Fruit fly (Drosophila melanogaster) whole organism, embryonic: ENCODE measurements around the gene CG16956.
A peak's percentile ranks its signal among the peaks of the same experiment; 100 is the strongest.

Experiments
- B-H2 ChIP-seq: fragments of 200-800 bp; sonication (Bioruptor generic); optimal IDR thresholded peaks from 2 replicates; lab custom pipeline; 2018; ENCODE audit warnings: missing biosample characterization, mild to moderate bottlenecking, missing genetic modification characterization
- CG10147 ChIP-seq: fragments of 200-800 bp; sonication (Bioruptor generic); optimal IDR thresholded peaks from 2 replicates; lab custom pipeline; 2019; ENCODE audit warnings: missing biosample characterization, mild to moderate bottlenecking, missing genetic modification characterization, moderate library complexity
- CG10565 ChIP-seq: fragments of 200-800 bp; sonication (Bioruptor generic); optimal IDR thresholded peaks from 3 replicates; lab custom pipeline; 2016; ENCODE audit warnings: missing biosample characterization, mild to moderate bottlenecking, missing genetic modification characterization
- CG10959 ChIP-seq: fragments of 200-800 bp; sonication (Bioruptor generic); IDR thresholded peaks from 2 replicates; pipeline ENCODE4 v1.3.6; 2022; ENCODE audit warnings: missing biosample characterization, missing genetic modification characterization
- CG11723 ChIP-seq: fragments of 200-800 bp; sonication (Bioruptor generic); optimal IDR thresholded peaks from 2 replicates; lab custom pipeline; 2017; ENCODE audit warnings: missing biosample characterization, mild to moderate bottlenecking, missing genetic modification characterization
- CG12104 ChIP-seq: fragments of 200-800 bp; sonication (Bioruptor generic); optimal IDR thresholded peaks from 3 replicates; lab custom pipeline; 2016; ENCODE audit warnings: missing biosample characterization, missing genetic modification characterization
- CG13287 ChIP-seq: fragments of 200-800 bp; sonication (Bioruptor generic); IDR thresholded peaks from 2 replicates; pipeline ENCODE4 v1.3.6; 2022; ENCODE audit warnings: missing biosample characterization, missing genetic modification characterization; ENCODE audit not compliant: partially characterized antibody
- CG14441 ChIP-seq: fragments of 200-800 bp; sonication (Bioruptor generic); IDR thresholded peaks from 2 replicates; pipeline ENCODE4 v1.3.6; 2022; ENCODE audit warnings: missing biosample characterization, missing genetic modification characterization
- CG15601 ChIP-seq: fragments of 200-800 bp; sonication (Bioruptor generic); optimal IDR thresholded peaks from 3 replicates; lab custom pipeline; 2019; ENCODE audit warnings: missing biosample characterization, mild to moderate bottlenecking, missing genetic modification characterization, moderate library complexity
- CG16813 ChIP-seq: fragments of 200-800 bp; sonication (Bioruptor generic); IDR thresholded peaks from 3 replicates; pipeline ENCODE4 v1.3.6; 2022; ENCODE audit warnings: missing biosample characterization, missing genetic modification characterization; ENCODE audit not compliant: partially characterized antibody
- CG18619 ChIP-seq: fragments of 200-800 bp; sonication (Bioruptor generic); optimal IDR thresholded peaks from 3 replicates; lab custom pipeline; 2017; ENCODE audit warnings: missing biosample characterization, mild to moderate bottlenecking, missing genetic modification characterization
- CG2712 ChIP-seq: fragments of 200-800 bp; optimal IDR thresholded peaks from 3 replicates; lab custom pipeline; 2019; ENCODE audit warnings: missing biosample characterization, mild to moderate bottlenecking, missing genetic modification characterization, moderate library complexity
- CG30020 ChIP-seq: fragments of 200-800 bp; optimal IDR thresholded peaks from 2 replicates; lab custom pipeline; 2019; ENCODE audit warnings: missing biosample characterization, mild to moderate bottlenecking, missing genetic modification characterization, moderate library complexity
- CG30403 ChIP-seq: fragments of 200-800 bp; sonication (Bioruptor generic); optimal IDR thresholded peaks from 3 replicates; lab custom pipeline; 2016; ENCODE audit warnings: missing biosample characterization, missing genetic modification characterization
- CG42726 ChIP-seq: fragments of 200-800 bp; sonication (Bioruptor generic); IDR thresholded peaks from 2 replicates; pipeline ENCODE4 v1.3.6; 2022; ENCODE audit warnings: missing biosample characterization, missing genetic modification characterization; ENCODE audit not compliant: partially characterized antibody
- CG4707 ChIP-seq: fragments of 200-800 bp; sonication (Bioruptor generic); optimal IDR thresholded peaks from 2 replicates; lab custom pipeline; 2018; ENCODE audit warnings: missing biosample characterization, mild to moderate bottlenecking, missing genetic modification characterization, moderate library complexity
- CG6791 ChIP-seq: fragments of 200-800 bp; sonication (Bioruptor generic); IDR thresholded peaks from 3 replicates; pipeline ENCODE4 v1.3.6; 2022; ENCODE audit warnings: missing biosample characterization, missing genetic modification characterization; ENCODE audit not compliant: partially characterized antibody
- CG8281 ChIP-seq: fragments of 200-800 bp; sonication (Bioruptor generic); optimal IDR thresholded peaks from 2 replicates; lab custom pipeline; 2018; ENCODE audit warnings: missing biosample characterization, mild to moderate bottlenecking, missing genetic modification characterization, moderate library complexity
- CG8765 ChIP-seq: fragments of 200-800 bp; sonication (Bioruptor generic); IDR thresholded peaks from 2 replicates; pipeline ENCODE4 v1.3.6; 2022; ENCODE audit warnings: missing biosample characterization, missing genetic modification characterization
- CG9876 ChIP-seq: fragments of 200-800 bp; sonication (Bioruptor generic); optimal IDR thresholded peaks from 2 replicates; lab custom pipeline; 2016; ENCODE audit warnings: missing biosample characterization, missing genetic modification characterization
- Fer1 ChIP-seq: fragments of 200-800 bp; sonication (Bioruptor generic); optimal IDR thresholded peaks from 2 replicates; lab custom pipeline; 2017; ENCODE audit warnings: missing biosample characterization, mild to moderate bottlenecking, missing genetic modification characterization
- Fer3 ChIP-seq: fragments of 200-800 bp; sonication (Bioruptor generic); optimal IDR thresholded peaks from 2 replicates; lab custom pipeline; 2018; ENCODE audit warnings: missing biosample characterization, mild to moderate bottlenecking, missing genetic modification characterization, moderate library complexity
- HLH4C ChIP-seq: fragments of 200-800 bp; sonication (Bioruptor generic); IDR thresholded peaks from 3 replicates; pipeline ENCODE4 v1.3.6; 2022; ENCODE audit warnings: missing biosample characterization, missing genetic modification characterization; ENCODE audit not compliant: partially characterized antibody
- Mad ChIP-seq: fragments of 200-800 bp; sonication (Bioruptor generic); optimal IDR thresholded peaks from 2 replicates; lab custom pipeline; 2016; ENCODE audit warnings: missing biosample characterization, missing genetic modification characterization
- Oli ChIP-seq: fragments of 200-800 bp; sonication (Bioruptor generic); optimal IDR thresholded peaks from 2 replicates; lab custom pipeline; 2018; ENCODE audit warnings: missing biosample characterization, mild to moderate bottlenecking, missing genetic modification characterization, moderate library complexity
- Pdp1 ChIP-seq, 2 experiments: fragments of 200-800 bp; sonication (Bioruptor generic); optimal IDR thresholded peaks; 3 replicates each; lab custom pipeline; 2016; ENCODE audit warnings: missing biosample characterization in 2 of 2, missing genetic modification characterization in 2 of 2, mild to moderate bottlenecking in 1 of 2, moderate library complexity in 1 of 2
- Six4 ChIP-seq: fragments of 200-800 bp; sonication (Bioruptor generic); optimal IDR thresholded peaks from 2 replicates; lab custom pipeline; 2016; ENCODE audit warnings: missing biosample characterization, missing genetic modification characterization
- TFAM ChIP-seq: fragments of 200-800 bp; sonication (Bioruptor generic); optimal IDR thresholded peaks from 2 replicates; lab custom pipeline; 2017; ENCODE audit warnings: missing biosample characterization, missing genetic modification characterization, inconsistent platforms
- Taf1 ChIP-seq: fragments of 200-800 bp; sonication (Bioruptor generic); IDR thresholded peaks from 2 replicates; pipeline ENCODE4 v1.3.6; 2022; ENCODE audit warnings: missing biosample characterization, missing genetic modification characterization
- Usf ChIP-seq: fragments of 200-800 bp; sonication (Bioruptor generic); optimal IDR thresholded peaks from 2 replicates; lab custom pipeline; 2017; ENCODE audit warnings: missing genotype, missing biosample characterization, missing genetic modification characterization
- Xrp1 ChIP-seq: fragments of 200-800 bp; sonication (Bioruptor generic); IDR thresholded peaks from 2 replicates; pipeline ENCODE4 v1.3.6; 2022; ENCODE audit warnings: missing biosample characterization, missing genetic modification characterization
- ab ChIP-seq: fragments of 200-800 bp; sonication (Bioruptor generic); optimal IDR thresholded peaks from 2 replicates; lab custom pipeline; 2016; ENCODE audit warnings: missing biosample characterization, missing genetic modification characterization
- br ChIP-seq: fragments of >200 bp; optimal IDR thresholded peaks from 2 replicates; lab custom pipeline; 2017
- bsh ChIP-seq, 2 experiments: fragments of 200-800 bp; sonication (Bioruptor generic); optimal IDR thresholded peaks; 2 replicates each; lab custom pipeline; 2017 to 2018; ENCODE audit warnings: mild to moderate bottlenecking in 2 of 2, missing biosample characterization in 2 of 2, missing genetic modification characterization in 2 of 2, moderate library complexity in 1 of 2
- cato ChIP-seq: fragments of 200-800 bp; sonication (Bioruptor generic); optimal IDR thresholded peaks from 2 replicates; lab custom pipeline; 2016; ENCODE audit warnings: missing biosample characterization, missing genetic modification characterization, borderline replicate concordance
- dati ChIP-seq: fragments of 200-800 bp; sonication (Bioruptor generic); IDR thresholded peaks from 2 replicates; pipeline ENCODE4 v1.3.6; 2022; ENCODE audit warnings: missing biosample characterization, missing genetic modification characterization
- dimm ChIP-seq: fragments of 200-800 bp; sonication (Bioruptor generic); IDR thresholded peaks from 2 replicates; pipeline ENCODE4 v1.3.6; 2022; ENCODE audit warnings: missing biosample characterization, missing genetic modification characterization
- gce ChIP-seq: fragments of 200-800 bp; sonication (Bioruptor generic); IDR thresholded peaks from 3 replicates; pipeline ENCODE4 v1.3.6; 2022; ENCODE audit warnings: missing biosample characterization, missing genetic modification characterization
- grau ChIP-seq: fragments of 200-800 bp; optimal IDR thresholded peaks from 3 replicates; lab custom pipeline; 2019; ENCODE audit warnings: missing biosample characterization, mild to moderate bottlenecking, missing genetic modification characterization, moderate library complexity
- h ChIP-seq: fragments of >200 bp; optimal IDR thresholded peaks from 2 replicates; lab custom pipeline; 2017
- hkb ChIP-seq, 2 experiments: fragments of 200-800 bp in 1 of 2; fragments of >200 bp in 1 of 2; sonication (Bioruptor generic) in 1 of 2; IDR thresholded peaks in 1 of 2; optimal IDR thresholded peaks in 1 of 2; 2 replicates each; pipeline versions ENCODE4 v1.3.6 to Lab custom; 2017 to 2022; ENCODE audit warnings: missing biosample characterization in 1 of 2, missing genetic modification characterization in 1 of 2
- jigr1 ChIP-seq: fragments of 200-800 bp; sonication (Bioruptor generic); IDR thresholded peaks from 3 replicates; pipeline ENCODE4 v1.3.6; 2022; ENCODE audit warnings: missing biosample characterization, missing genetic modification characterization
- maf-S ChIP-seq: fragments of 200-800 bp; sonication (Bioruptor generic); optimal IDR thresholded peaks from 2 replicates; lab custom pipeline; 2016; ENCODE audit warnings: missing biosample characterization, missing genetic modification characterization
- phol ChIP-seq: fragments of 200-800 bp; sonication (Bioruptor generic); optimal IDR thresholded peaks from 3 replicates; lab custom pipeline; 2018; ENCODE audit warnings: missing biosample characterization, mild to moderate bottlenecking, missing genetic modification characterization, moderate library complexity
- pita ChIP-seq: fragments of 200-800 bp; sonication (Bioruptor generic); optimal IDR thresholded peaks from 2 replicates; lab custom pipeline; 2017; ENCODE audit warnings: missing biosample characterization, mild to moderate bottlenecking, missing genetic modification characterization
- prd ChIP-seq, 3 experiments: fragments of >200 bp in 2 of 3; fragments of 200-800 bp in 1 of 3; sonication (Bioruptor generic) in 1 of 3; optimal IDR thresholded peaks in 2 of 3; IDR thresholded peaks in 1 of 3; 2 replicates in 2 of 3; 3 replicates in 1 of 3; pipeline versions ENCODE4 v1.3.6 to Lab custom; 2017 to 2022; ENCODE audit warnings: missing biosample characterization in 1 of 3, missing genetic modification characterization in 1 of 3
- ro ChIP-seq: fragments of 200-800 bp; sonication (Bioruptor generic); IDR thresholded peaks from 2 replicates; pipeline ENCODE4 v1.3.6; 2022; ENCODE audit warnings: missing biosample characterization, missing genetic modification characterization
- sim ChIP-seq: fragments of 200-800 bp; sonication (Bioruptor generic); IDR thresholded peaks from 2 replicates; pipeline ENCODE4 v1.3.6; 2022; ENCODE audit warnings: missing biosample characterization, missing genetic modification characterization
- unpg ChIP-seq: fragments of 200-800 bp; sonication (Bioruptor generic); optimal IDR thresholded peaks from 3 replicates; lab custom pipeline; 2018; ENCODE audit warnings: missing biosample characterization, mild to moderate bottlenecking, missing genetic modification characterization, moderate library complexity

The CG16956 gene

DNA sequence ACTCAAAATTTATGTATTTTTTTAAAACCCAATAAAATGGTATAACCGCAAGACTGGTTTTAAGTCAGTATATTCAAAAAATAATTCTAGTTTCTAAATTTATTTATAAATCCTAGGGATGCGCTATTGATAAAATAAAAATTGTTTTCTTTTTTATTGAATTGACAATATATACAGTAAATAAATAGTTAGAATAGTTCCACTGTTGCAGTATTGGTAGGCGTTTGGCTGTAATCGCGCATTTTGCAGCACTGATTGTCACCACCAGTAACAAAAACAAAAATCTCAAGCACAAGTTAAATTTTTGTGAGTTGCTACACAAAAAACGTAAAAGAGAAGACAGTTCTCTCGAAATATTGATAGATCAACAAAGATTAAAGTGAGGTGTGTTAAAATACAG, 45.4 kb downstream of the CG16956 start, which contains the start of gene CG31855 (continued):
- TF ChIP-seq bsh (GFP tag; optimal IDR thresholded peaks at IDR 0.05; lab: Kevin White, UChicago) (peak; percentile 12 to 76), CG18619 (GFP tag; lab: Kevin White, UChicago) (peak; percentile 78), CG9876 (GFP tag; lab: Kevin White, UChicago) (peak; percentile 15), Fer1 (GFP tag; lab: Kevin White, UChicago) (peak; percentile 85), Taf1 (GFP tag; lab: Robert Waterston, UW) (peak; percentile 77), br (lab: Kevin White, UChicago) (no peak), CG30020 (tag; lab: Kevin White, UChicago) (peak; percentile 44), CG42726 (GFP tag; lab: Robert Waterston, UW) (no peak), gce (GFP tag; lab: Robert Waterston, UW) (peak; percentile 35; the same call in 1 of the 3 replicates), CG4707 (GFP tag; lab: Kevin White, UChicago) (peak; percentile 91), CG14441 (peak; percentile 76), maf-S (GFP tag; lab: Kevin White, UChicago) (peak; percentile 76), CG11723 (peak; percentile 63), Pdp1 (GFP tag; optimal IDR thresholded peaks at IDR 0.05; lab: Kevin White, UChicago) (peak; percentile 71 to 79), CG12104 (peak; percentile 67), Fer3 (peak; percentile 85), ro (GFP tag; lab: Robert Waterston, UW) (peak; percentile 39; the same call in 1 of the 2 replicates), sim (GFP tag; lab: Robert Waterston, UW) (no peak), dati (GFP tag; lab: Robert Waterston, UW) (no peak), CG8281 (tag; lab: Kevin White, UChicago) (peak; percentile 49), phol (tag; lab: Kevin White, UChicago) (peak; percentile 70), Mad (GFP tag; lab: Kevin White, UChicago) (peak; percentile 76), B-H2 (GFP tag; lab: Kevin White, UChicago) (peak; percentile 94), prd (optimal IDR thresholded peaks at IDR 0.05; lab: Kevin White, UChicago) (no peak), prd (GFP tag; IDR thresholded peaks at IDR 0.05; lab: Robert Waterston, UW) (peak; percentile 83), CG10959 (GFP tag; lab: Robert Waterston, UW) (peak; percentile 76), Usf (GFP tag; lab: Kevin White, UChicago) (peak; percentile 9), CG10565 (peak; percentile 44), CG16813 (no peak), CG13287 (GFP tag; lab: Robert Waterston, UW) (peak; percentile 50; the same call in 1 of the 2 replicates), cato (GFP tag; lab: Kevin White, UChicago) (peak; percentile 47), CG10147 (GFP tag; lab: Kevin White, UChicago) (peak; percentile 66), CG30403 (peak; percentile 90), unpg (GFP tag; lab: Kevin White, UChicago) (peak; percentile 81), jigr1 (no peak), Xrp1 (GFP tag; lab: Robert Waterston, UW) (peak; percentile 86), CG6791 (0 out of 3 replicates have a peak, but pooled peaks have one; percentile 16), grau (tag; lab: Kevin White, UChicago) (peak; percentile 83), TFAM (GFP tag; lab: Kevin White, UChicago) (no peak), pita (GFP tag; lab: Kevin White, UChicago) (no peak), hkb (optimal IDR thresholded peaks at IDR 0.05; lab: Kevin White, UChicago) (no peak), hkb (GFP tag; IDR thresholded peaks at IDR 0.05; lab: Robert Waterston, UW) (peak; percentile 79), Oli (tag; lab: Kevin White, UChicago) (peak; percentile 63), Six4 (GFP tag; lab: Kevin White, UChicago) (peak; percentile 68), CG8765 (GFP tag; lab: Robert Waterston, UW) (no peak; the same call in 1 of the 2 replicates), HLH4C (no peak), dimm (GFP tag; lab: Robert Waterston, UW) (0 out of 2 replicates have a peak, but pooled peaks have one; percentile 53), CG2712 (tag; lab: Kevin White, UChicago) (peak; percentile 80), CG15601 (peak; percentile 73), h (lab: Kevin White, UChicago) (no peak), ab (GFP tag; lab: Kevin White, UChicago) (peak; percentile 59)
